Fruit fly (Drosophila melanogaster) whole organism, embryonic: ENCODE data around the gene Snx6.

ENCODE experiments used
- CG13894 ChIP-seq: fragments of 200-800 bp; sonication (Bioruptor generic); optimal IDR thresholded peaks from 3 replicates; lab custom pipeline; 2018; ENCODE audit warnings: missing biosample characterization, mild to moderate bottlenecking, missing genetic modification characterization, moderate library complexity
- CG14710 ChIP-seq: fragments of 200-800 bp; sonication (Bioruptor generic); optimal IDR thresholded peaks from 3 replicates; lab custom pipeline; 2019; ENCODE audit warnings: missing biosample characterization, mild to moderate bottlenecking, missing genetic modification characterization, moderate library complexity
- CG1602 ChIP-seq: fragments of 200-800 bp; sonication (Bioruptor generic); optimal IDR thresholded peaks from 3 replicates; lab custom pipeline; 2016; ENCODE audit warnings: missing biosample characterization, missing genetic modification characterization
- CG1603 ChIP-seq: fragments of 200-800 bp; sonication (Bioruptor generic); optimal IDR thresholded peaks from 2 replicates; lab custom pipeline; 2019; ENCODE audit warnings: missing biosample characterization, mild to moderate bottlenecking, missing genetic modification characterization, moderate library complexity
- CG18476 ChIP-seq: fragments of 200-800 bp; sonication (Bioruptor generic); optimal IDR thresholded peaks from 2 replicates; lab custom pipeline; 2016; ENCODE audit warnings: missing biosample characterization, mild to moderate bottlenecking, missing genetic modification characterization
- CG2129 ChIP-seq: fragments of 200-800 bp; sonication (Bioruptor generic); IDR thresholded peaks from 2 replicates; pipeline ENCODE4 v1.3.6; 2022; ENCODE audit warnings: missing biosample characterization, missing genetic modification characterization; ENCODE audit not compliant: partially characterized antibody
- CG30020 ChIP-seq: fragments of 200-800 bp; optimal IDR thresholded peaks from 2 replicates; lab custom pipeline; 2019; ENCODE audit warnings: missing biosample characterization, mild to moderate bottlenecking, missing genetic modification characterization, moderate library complexity
- CG32772 ChIP-seq: fragments of 200-800 bp; sonication (Bioruptor generic); IDR thresholded peaks from 2 replicates; pipeline ENCODE4 v1.3.6; 2022; ENCODE audit warnings: missing biosample characterization, missing genetic modification characterization
- CG34376 ChIP-seq: fragments of 200-800 bp; sonication (Bioruptor generic); optimal IDR thresholded peaks from 2 replicates; lab custom pipeline; 2018; ENCODE audit warnings: missing biosample characterization, mild to moderate bottlenecking, missing genetic modification characterization
- CG3838 ChIP-seq: fragments of 200-800 bp; sonication (Bioruptor generic); optimal IDR thresholded peaks from 3 replicates; lab custom pipeline; 2016; ENCODE audit warnings: missing biosample characterization, missing genetic modification characterization
- CG4282 ChIP-seq: fragments of 200-800 bp; sonication (Bioruptor generic); optimal IDR thresholded peaks from 2 replicates; lab custom pipeline; 2016; ENCODE audit warnings: missing biosample characterization, missing genetic modification characterization
- CG4424 ChIP-seq: fragments of 200-800 bp; sonication (Bioruptor generic); optimal IDR thresholded peaks from 3 replicates; lab custom pipeline; 2016; ENCODE audit warnings: missing biosample characterization, missing genetic modification characterization
- CG6175 ChIP-seq: fragments of 200-800 bp; sonication (Bioruptor generic); IDR thresholded peaks from 3 replicates; pipeline ENCODE4 v1.3.6; 2022; ENCODE audit warnings: missing biosample characterization, missing genetic modification characterization
- CG6254 ChIP-seq: fragments of 200-800 bp; sonication (Bioruptor generic); optimal IDR thresholded peaks from 3 replicates; lab custom pipeline; 2017; ENCODE audit warnings: mild to moderate bottlenecking, missing biosample characterization, missing genetic modification reagents, missing genetic modification characterization
- CG6683 ChIP-seq: fragments of 200-800 bp; sonication (Bioruptor generic); optimal IDR thresholded peaks from 2 replicates; lab custom pipeline; 2017; ENCODE audit warnings: missing biosample characterization, mild to moderate bottlenecking, missing genetic modification characterization, missing genetic modification reagents
- CG6765 ChIP-seq: fragments of 200-800 bp; sonication (Bioruptor generic); optimal IDR thresholded peaks from 3 replicates; lab custom pipeline; 2017; ENCODE audit warnings: missing biosample characterization, mild to moderate bottlenecking, missing genetic modification characterization
- CG8290 ChIP-seq, 3 experiments: fragments of 200-800 bp; sonication (Bioruptor generic); optimal IDR thresholded peaks; 2 replicates each; lab custom pipeline; 2016 to 2019; ENCODE audit warnings: missing biosample characterization in 3 of 3, missing genetic modification characterization in 3 of 3, mild to moderate bottlenecking in 2 of 3, moderate library complexity in 1 of 3
- CG8944 ChIP-seq: fragments of 200-800 bp; sonication (Bioruptor generic); optimal IDR thresholded peaks from 3 replicates; lab custom pipeline; 2016; ENCODE audit warnings: missing biosample characterization, missing genetic modification characterization
- D19A ChIP-seq: fragments of 200-800 bp; optimal IDR thresholded peaks from 3 replicates; lab custom pipeline; 2019; ENCODE audit warnings: missing biosample characterization, mild to moderate bottlenecking, missing genetic modification characterization, moderate library complexity
- ERR ChIP-seq: fragments of 200-800 bp; sonication (Bioruptor generic); optimal IDR thresholded peaks from 2 replicates; lab custom pipeline; 2016; ENCODE audit warnings: missing biosample characterization, missing genetic modification characterization
- Fer2 ChIP-seq: fragments of 200-800 bp; sonication (Bioruptor generic); optimal IDR thresholded peaks from 2 replicates; lab custom pipeline; 2018; ENCODE audit warnings: missing biosample characterization, mild to moderate bottlenecking, missing genetic modification characterization, moderate library complexity
- GATAe ChIP-seq: fragments of 200-800 bp; sonication (Bioruptor generic); conservative IDR thresholded peaks from 2 replicates; pipeline ENCODE4 v1.3.6; 2022; ENCODE audit warnings: missing biosample characterization, missing genetic modification characterization
- HLH3B ChIP-seq: fragments of 200-800 bp; sonication (Bioruptor generic); IDR thresholded peaks from 2 replicates; pipeline ENCODE4 v1.3.6; 2022; ENCODE audit warnings: missing biosample characterization, missing genetic modification characterization
- HLHmδ ChIP-seq: fragments of 200-800 bp; sonication (Bioruptor generic); optimal IDR thresholded peaks from 2 replicates; lab custom pipeline; 2018; ENCODE audit warnings: missing biosample characterization, mild to moderate bottlenecking, missing genetic modification characterization, moderate library complexity
- Hsf ChIP-seq: fragments of 200-800 bp; sonication (Bioruptor generic); optimal IDR thresholded peaks from 3 replicates; lab custom pipeline; 2016; ENCODE audit warnings: missing biosample characterization, missing genetic modification characterization
- Lpt ChIP-seq: fragments of >200 bp; optimal IDR thresholded peaks from 2 replicates; lab custom pipeline; 2018; ENCODE audit warnings: missing biosample characterization, missing genetic modification characterization
- NC2β ChIP-seq: fragments of 200-800 bp; sonication (Bioruptor generic); optimal IDR thresholded peaks from 2 replicates; lab custom pipeline; 2016; ENCODE audit warnings: missing biosample characterization, missing genetic modification characterization
- NFAT ChIP-seq: fragments of 200-800 bp; sonication (Bioruptor generic); IDR thresholded peaks from 2 replicates; pipeline ENCODE4 v1.3.6; 2022; ENCODE audit warnings: missing biosample characterization, missing genetic modification characterization
- Sin3A ChIP-seq: fragments of >200 bp; optimal IDR thresholded peaks from 2 replicates; lab custom pipeline; 2018
- Sox102F ChIP-seq: fragments of 200-800 bp; sonication (Bioruptor generic); optimal IDR thresholded peaks from 2 replicates; lab custom pipeline; 2018; ENCODE audit warnings: missing biosample characterization, mild to moderate bottlenecking, missing genetic modification characterization, moderate library complexity
- Sry-δ ChIP-seq: fragments of 200-800 bp; sonication (Bioruptor generic); optimal IDR thresholded peaks from 2 replicates; lab custom pipeline; 2016; ENCODE audit warnings: missing biosample characterization, missing genetic modification characterization
- Usf ChIP-seq: fragments of 200-800 bp; sonication (Bioruptor generic); optimal IDR thresholded peaks from 2 replicates; lab custom pipeline; 2017; ENCODE audit warnings: missing genotype, missing biosample characterization, missing genetic modification characterization
- Vsx1 ChIP-seq: fragments of 200-800 bp; sonication (Bioruptor generic); optimal IDR thresholded peaks from 2 replicates; lab custom pipeline; 2017; ENCODE audit warnings: missing biosample characterization, mild to moderate bottlenecking, missing genetic modification characterization, missing genetic modification reagents
- bab2 ChIP-seq: fragments of 200-800 bp; sonication (Bioruptor generic); optimal IDR thresholded peaks from 2 replicates; lab custom pipeline; 2016; ENCODE audit warnings: missing biosample characterization, missing genetic modification characterization
- bowl ChIP-seq: fragments of 200-800 bp; sonication (Bioruptor generic); IDR thresholded peaks from 2 replicates; pipeline ENCODE4 v1.3.6; 2022; ENCODE audit warnings: missing biosample characterization, missing genetic modification characterization
- chn ChIP-seq: fragments of 200-800 bp; sonication (Bioruptor generic); optimal IDR thresholded peaks from 2 replicates; lab custom pipeline; 2016; ENCODE audit warnings: missing biosample characterization, missing genetic modification characterization
- fd3F ChIP-seq: fragments of 200-800 bp; sonication (Bioruptor generic); optimal IDR thresholded peaks from 2 replicates; lab custom pipeline; 2018; ENCODE audit warnings: missing biosample characterization, mild to moderate bottlenecking, missing genetic modification characterization, moderate library complexity
- gcm2 ChIP-seq: fragments of 200-800 bp; sonication (Bioruptor generic); optimal IDR thresholded peaks from 2 replicates; lab custom pipeline; 2016; ENCODE audit warnings: missing biosample characterization, missing genetic modification characterization
- gt ChIP-seq: fragments of 200-800 bp; sonication (Bioruptor generic); IDR thresholded peaks from 2 replicates; pipeline ENCODE4 v1.3.6; 2022; ENCODE audit warnings: missing biosample characterization, missing genetic modification characterization
- pnt ChIP-seq: fragments of 200-800 bp; sonication (Bioruptor generic); optimal IDR thresholded peaks from 3 replicates; lab custom pipeline; 2016; ENCODE audit warnings: missing biosample characterization, missing genetic modification characterization
- row ChIP-seq: fragments of 200-800 bp; sonication (Bioruptor generic); IDR thresholded peaks from 3 replicates; pipeline ENCODE4 v1.3.6; 2022; ENCODE audit warnings: missing biosample characterization, missing genetic modification characterization
- run ChIP-seq: fragments of 200-800 bp; sonication (Bioruptor generic); optimal IDR thresholded peaks from 3 replicates; lab custom pipeline; 2018; ENCODE audit warnings: missing biosample characterization, mild to moderate bottlenecking, missing genetic modification characterization
- salm ChIP-seq: fragments of 200-800 bp; sonication (Bioruptor generic); optimal IDR thresholded peaks from 2 replicates; lab custom pipeline; 2018; ENCODE audit warnings: missing biosample characterization, mild to moderate bottlenecking, missing genetic modification characterization
- slbo ChIP-seq: fragments of 200-800 bp; sonication (Bioruptor generic); IDR thresholded peaks from 2 replicates; pipeline ENCODE4 v1.3.6; 2022; ENCODE audit warnings: missing biosample characterization, missing genetic modification characterization
- trh ChIP-seq: fragments of 200-800 bp; sonication (Bioruptor generic); optimal IDR thresholded peaks from 2 replicates; lab custom pipeline; 2016; ENCODE audit warnings: missing biosample characterization, missing genetic modification characterization
- ttk ChIP-seq: fragments of 200-800 bp; sonication (Bioruptor generic); IDR thresholded peaks from 2 replicates; pipeline ENCODE4 v2.1.2; 2022; ENCODE audit warnings: missing biosample characterization, missing genetic modification characterization
- twi ChIP-seq: fragments of 200-800 bp; optimal IDR thresholded peaks from 2 replicates; lab custom pipeline; 2019; ENCODE audit warnings: missing biosample characterization, mild to moderate bottlenecking, missing genetic modification characterization, moderate library complexity
- vnd ChIP-seq: fragments of 200-800 bp; sonication (Bioruptor generic); IDR thresholded peaks from 3 replicates; pipeline ENCODE4 v1.3.6; 2022; ENCODE audit warnings: missing biosample characterization, missing genetic modification characterization; ENCODE audit not compliant: partially characterized antibody
- wdn ChIP-seq: fragments of 200-800 bp; sonication (Bioruptor generic); IDR thresholded peaks from 2 replicates; pipeline ENCODE4 v1.3.6; 2022; ENCODE audit warnings: missing biosample characterization, missing genetic modification characterization
- zf30C ChIP-seq: fragments of 200-800 bp; sonication (Bioruptor generic); optimal IDR thresholded peaks from 3 replicates; lab custom pipeline; 2018; ENCODE audit warnings: missing biosample characterization, mild to moderate bottlenecking, missing genetic modification characterization

The Snx6 gene

DNA sequence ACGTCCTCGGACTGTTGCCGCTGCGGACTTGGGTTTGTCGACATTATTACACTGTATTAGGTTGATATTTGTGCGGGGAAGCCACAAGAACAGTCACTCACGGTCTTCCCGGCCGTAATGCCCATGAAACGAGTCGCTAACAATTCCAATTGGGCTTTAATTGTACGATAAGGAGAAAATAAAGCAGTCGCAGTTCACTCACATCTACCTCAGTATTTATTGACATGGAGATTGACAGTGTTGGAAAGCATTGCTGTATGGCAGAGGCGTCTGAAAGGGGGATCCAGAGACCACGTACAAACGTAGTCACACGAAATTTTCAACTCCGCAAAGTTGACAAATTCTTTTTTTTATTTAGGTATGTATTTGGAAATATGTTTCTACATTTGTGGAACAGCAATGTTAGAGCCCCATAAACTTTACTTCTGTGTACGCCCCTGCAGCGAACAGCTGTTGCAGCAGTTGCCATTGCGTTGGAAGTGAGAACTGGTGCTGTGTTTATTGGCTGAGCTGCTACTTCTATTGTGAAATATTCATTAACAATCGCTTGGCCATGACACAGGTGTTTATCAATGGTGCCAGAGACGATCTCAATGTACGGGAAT, 7.8 kb downstream of the Snx6 start, which contains the start of the genes CG8372 and CG8360 (continued):
- peak; percentile 97 for TF ChIP-seq CG6765 (GFP tag; lab: Kevin White, UChicago)
- TF ChIP-seq D19A (tag; lab: Kevin White, UChicago), result peak; percentile 93
- TF ChIP-seq CG8290 (GFP tag; optimal IDR thresholded peaks at IDR 0.05; lab: Kevin White, UChicago), result peak; percentile 98
- TF ChIP-seq CG8290 (tag; optimal IDR thresholded peaks at IDR 0.05; lab: Kevin White, UChicago), result peak; percentile 89 to 97
- peak; percentile 99 for TF ChIP-seq slbo (GFP tag; lab: Robert Waterston, UW)
- TF ChIP-seq salm, result peak; percentile 94
- TF ChIP-seq CG18476 (GFP tag; lab: Kevin White, UChicago), result peak; percentile 98
- peak; percentile 100 for TF ChIP-seq row
- peak; percentile 98 for TF ChIP-seq NC2β (GFP tag; lab: Kevin White, UChicago)
- peak; percentile 98 for TF ChIP-seq CG6175 (GFP tag; lab: Robert Waterston, UW)
- peak; percentile 97 for TF ChIP-seq Usf (GFP tag; lab: Kevin White, UChicago)
- peak; percentile 95 for TF ChIP-seq CG6683 (GFP tag; lab: Kevin White, UChicago)
- TF ChIP-seq pnt (GFP tag; lab: Kevin White, UChicago), result peak; percentile 99
- TF ChIP-seq Vsx1 (GFP tag; lab: Kevin White, UChicago), result peak; percentile 96
- TF ChIP-seq Hsf (GFP tag; lab: Kevin White, UChicago), result peak; percentile 99
- TF ChIP-seq vnd, result no peak
- TF ChIP-seq CG2129 (GFP tag; lab: Robert Waterston, UW), result no peak
- peak; percentile 96 for TF ChIP-seq CG6254 (GFP tag; lab: Kevin White, UChicago)
- peak; percentile 99 for TF ChIP-seq CG4424 (GFP tag; lab: Kevin White, UChicago)
- TF ChIP-seq trh (GFP tag; lab: Kevin White, UChicago), result peak; percentile 98
- TF ChIP-seq CG14710 (tag; lab: Kevin White, UChicago), result peak; percentile 97
- peak; percentile 99 for TF ChIP-seq NFAT (GFP tag; lab: Robert Waterston, UW)
- TF ChIP-seq CG1602, result peak; percentile 99
- TF ChIP-seq CG32772, result peak; percentile 99
- peak; percentile 99 for TF ChIP-seq ERR (GFP tag; lab: Kevin White, UChicago)
- peak; percentile 98 for TF ChIP-seq Sox102F (GFP tag; lab: Kevin White, UChicago)
- TF ChIP-seq CG13894 (tag; lab: Kevin White, UChicago), result peak; percentile 96
- peak; percentile 97 for TF ChIP-seq CG3838 (GFP tag; lab: Kevin White, UChicago)
- peak; percentile 85 for TF ChIP-seq Sry-δ (GFP tag; lab: Kevin White, UChicago)
- peak; percentile 97 for TF ChIP-seq CG1603 (tag; lab: Kevin White, UChicago)
- peak; percentile 99 for TF ChIP-seq bab2 (GFP tag; lab: Kevin White, UChicago)
- peak; percentile 99 for TF ChIP-seq CG8944 (GFP tag; lab: Kevin White, UChicago)
- peak; percentile 99 for TF ChIP-seq chn (GFP tag; lab: Kevin White, UChicago)
- no peak for TF ChIP-seq Lpt (GFP tag; lab: Kevin White, UChicago)
- peak; percentile 96 for TF ChIP-seq Fer2 (tag; lab: Kevin White, UChicago)
- no peak for TF ChIP-seq HLHmδ (GFP tag; lab: Kevin White, UChicago)
- TF ChIP-seq CG4282 (GFP tag; lab: Kevin White, UChicago), result peak; percentile 98
- peak; percentile 96 for TF ChIP-seq run (tag; lab: Kevin White, UChicago)
- peak; percentile 65 for TF ChIP-seq Sin3A (lab: Kevin White, UChicago)
- TF ChIP-seq twi (tag; lab: Kevin White, UChicago), result peak; percentile 92
- peak; percentile 97 for TF ChIP-seq gt (GFP tag; lab: Robert Waterston, UW)
- TF ChIP-seq bowl, result peak; percentile 97
- TF ChIP-seq ttk (GFP tag; lab: Robert Waterston, UW), result peak; percentile 99
- TF ChIP-seq wdn (GFP tag; lab: Robert Waterston, UW), result peak; percentile 97
- peak; percentile 87 for TF ChIP-seq CG30020
- TF ChIP-seq fd3F (GFP tag; lab: Kevin White, UChicago), result peak; percentile 96
- peak; percentile 98 for TF ChIP-seq GATAe
- TF ChIP-seq gcm2 (GFP tag; lab: Kevin White, UChicago), result peak; percentile 99
- TF ChIP-seq zf30C (GFP tag; lab: Kevin White, UChicago), result peak; percentile 37
- TF ChIP-seq HLH3B (GFP tag; lab: Robert Waterston, UW), result peak; percentile 99
- peak; percentile 98 for TF ChIP-seq CG34376 (GFP tag; lab: Kevin White, UChicago)
